Worm (Caenorhabditis elegans) whole organism, young adult: ENCODE data around the gene Y53F4A.2.

ENCODE experiments used
- B0035.1 ChIP-seq: sonication (generic microtip); optimal IDR thresholded peaks from 2 replicates; lab custom pipeline; 2016; ENCODE audit warnings: missing genetic modification characterization, mild to moderate bottlenecking, missing compliant biosample characterization, missing genotype, missing genetic modification reagents
- D2030.7 ChIP-seq: fragments of 200-800 bp; sonication (Bioruptor generic); IDR thresholded peaks from 2 replicates; pipeline ENCODE4 v1.3.6; 2022; ENCODE audit warnings: missing genetic modification reagents, missing genetic modification characterization, missing compliant biosample characterization
- F22D6.2 ChIP-seq: sonication (generic microtip); optimal IDR thresholded peaks from 2 replicates; lab custom pipeline; 2016; ENCODE audit warnings: mild to moderate bottlenecking, missing genetic modification characterization, missing compliant biosample characterization
- F33H1.4 ChIP-seq: fragments of 200-800 bp; sonication (Bioruptor generic); IDR thresholded peaks from 2 replicates; pipeline ENCODE4 v1.3.6; 2022; ENCODE audit warnings: missing genetic modification reagents, missing genetic modification characterization, missing compliant biosample characterization
- F37B4.10 ChIP-seq: fragments of 200-800 bp; sonication (Bioruptor generic); IDR thresholded peaks from 2 replicates; pipeline ENCODE4 v1.3.6; 2022; ENCODE audit warnings: missing genetic modification characterization, missing compliant biosample characterization
- T26A5.8 ChIP-seq: sonication (generic microtip); optimal IDR thresholded peaks from 2 replicates; lab custom pipeline; 2016; ENCODE audit warnings: missing genetic modification characterization, missing compliant biosample characterization
- Y56A3A.18 ChIP-seq: fragments of 200-800 bp; sonication (Bioruptor generic); IDR thresholded peaks from 2 replicates; pipeline ENCODE4 v1.3.6; 2022; ENCODE audit warnings: missing genetic modification reagents, missing genetic modification characterization, missing compliant biosample characterization
- Y67H2A.10 ChIP-seq: fragments of 200-800 bp; sonication (Bioruptor generic); conservative IDR thresholded peaks from 2 replicates; pipeline ENCODE4 v1.3.6; 2022; ENCODE audit warnings: missing genetic modification reagents, missing genetic modification characterization, missing compliant biosample characterization
- akir-1 ChIP-seq: fragments of 200-800 bp; sonication (Bioruptor generic); optimal IDR thresholded peaks from 2 replicates; lab custom pipeline; 2018; ENCODE audit warnings: mild to moderate bottlenecking, missing genetic modification characterization, moderate library complexity, missing compliant biosample characterization
- aptf-3 ChIP-seq: fragments of 200-800 bp; sonication (Bioruptor generic); IDR thresholded peaks from 2 replicates; pipeline ENCODE4 v1.3.6; 2022; ENCODE audit warnings: missing genetic modification characterization, missing compliant biosample characterization
- athp-1 ChIP-seq: sonication (generic microtip); optimal IDR thresholded peaks from 2 replicates; lab custom pipeline; 2017; ENCODE audit warnings: mild to moderate bottlenecking, missing genetic modification characterization, missing compliant biosample characterization
- attf-3 ChIP-seq: fragments of 200-800 bp; sonication (Bioruptor generic); conservative IDR thresholded peaks from 2 replicates; pipeline ENCODE4 v1.3.6; 2022; ENCODE audit warnings: missing genetic modification reagents, missing genetic modification characterization, missing compliant biosample characterization
- bed-2 ChIP-seq: fragments of 200-800 bp; sonication (Bioruptor generic); IDR thresholded peaks from 2 replicates; pipeline ENCODE4 v1.3.6; 2022; ENCODE audit warnings: missing genetic modification reagents, missing genetic modification characterization, missing compliant biosample characterization
- ceh-79 ChIP-seq: sonication (generic microtip); optimal IDR thresholded peaks from 2 replicates; lab custom pipeline; 2017; ENCODE audit warnings: mild to moderate bottlenecking, missing genetic modification characterization, missing compliant biosample characterization
- ceh-91 ChIP-seq: fragments of 200-800 bp; sonication (Bioruptor generic); IDR thresholded peaks from 2 replicates; pipeline ENCODE4 v1.3.6; 2022; ENCODE audit warnings: missing genetic modification reagents, missing genetic modification characterization, missing compliant biosample characterization
- chd-7 ChIP-seq: sonication (generic microtip); optimal IDR thresholded peaks from 2 replicates; lab custom pipeline; 2016; ENCODE audit warnings: mild to moderate bottlenecking, missing genetic modification characterization, moderate library complexity, missing compliant biosample characterization
- dox-1 ChIP-seq: fragments of 200-800 bp; sonication (Bioruptor generic); IDR thresholded peaks from 2 replicates; pipeline ENCODE4 v1.3.6; 2022; ENCODE audit warnings: missing genetic modification reagents, missing genetic modification characterization, missing compliant biosample characterization
- efl-1 ChIP-seq: fragments of 150-350 bp; optimal IDR thresholded peaks from 2 replicates; lab custom pipeline; 2014; ENCODE audit warnings: missing biosample characterization, missing genetic modification reagents, missing genetic modification characterization
- egrh-3 ChIP-seq: fragments of 200-800 bp; sonication (Bioruptor generic); IDR thresholded peaks from 2 replicates; pipeline ENCODE4 v1.3.6; 2022; ENCODE audit warnings: missing genetic modification reagents, missing genetic modification characterization, missing compliant biosample characterization
- ekl-4 ChIP-seq: fragments of 200-800 bp; sonication (Bioruptor generic); IDR thresholded peaks from 2 replicates; pipeline ENCODE4 v1.3.6; 2022; ENCODE audit warnings: missing genetic modification reagents, missing genetic modification characterization, missing compliant biosample characterization
- hlh-26 ChIP-seq: fragments of 200-800 bp; sonication (Bioruptor generic); conservative IDR thresholded peaks from 2 replicates; pipeline ENCODE4 v1.3.6; 2022; ENCODE audit warnings: missing genetic modification reagents, missing genetic modification characterization, missing compliant biosample characterization
- let-607 ChIP-seq, 2 experiments: fragments of 200-800 bp in 1 of 2; sonication (Bioruptor generic) in 1 of 2; sonication (generic microtip) in 1 of 2; optimal IDR thresholded peaks; 2 replicates each; lab custom pipeline; 2016 to 2018; ENCODE audit warnings: mild to moderate bottlenecking in 2 of 2, missing compliant biosample characterization in 2 of 2, missing genetic modification characterization in 2 of 2, moderate library complexity in 2 of 2, missing genotype in 1 of 2
- lin-40 ChIP-seq: sonication (generic microtip); optimal IDR thresholded peaks from 2 replicates; lab custom pipeline; 2016; ENCODE audit warnings: missing genetic modification characterization, mild to moderate bottlenecking, missing compliant biosample characterization, missing genotype, missing genetic modification reagents
- madf-10 ChIP-seq: sonication (generic microtip); optimal IDR thresholded peaks from 2 replicates; lab custom pipeline; 2016; ENCODE audit warnings: mild to moderate bottlenecking, missing genetic modification characterization, missing compliant biosample characterization
- mcd-1 ChIP-seq: fragments of 200-800 bp; sonication (Bioruptor generic); IDR thresholded peaks from 2 replicates; pipeline ENCODE4 v1.3.6; 2022; ENCODE audit warnings: missing genetic modification reagents, missing genetic modification characterization, missing compliant biosample characterization
- mel-28 ChIP-seq: sonication (generic microtip); optimal IDR thresholded peaks from 2 replicates; lab custom pipeline; 2016; ENCODE audit warnings: borderline replicate concordance, mild to moderate bottlenecking, missing genetic modification characterization, missing compliant biosample characterization
- mes-4 ChIP-seq: sonication (generic microtip); optimal IDR thresholded peaks from 2 replicates; lab custom pipeline; 2016; ENCODE audit warnings: missing genotype, missing genetic modification characterization, missing compliant biosample characterization
- nfya-1 ChIP-seq: sonication (generic microtip); optimal IDR thresholded peaks from 2 replicates; lab custom pipeline; 2017; ENCODE audit warnings: antibody characterized with exemption, missing compliant biosample characterization, missing genetic modification characterization, borderline replicate concordance; ENCODE audit not compliant: insufficient read depth
- nhr-179 ChIP-seq: sonication (generic microtip); optimal IDR thresholded peaks from 2 replicates; lab custom pipeline; 2016; ENCODE audit warnings: mild to moderate bottlenecking, missing genetic modification characterization, missing compliant biosample characterization
- nhr-90 ChIP-seq: sonication (generic microtip); optimal IDR thresholded peaks from 2 replicates; lab custom pipeline; 2016; ENCODE audit warnings: missing genotype, mild to moderate bottlenecking, missing genetic modification characterization, missing compliant biosample characterization
- rcor-1 ChIP-seq: fragments of 200-800 bp; sonication (Bioruptor generic); IDR thresholded peaks from 2 replicates; pipeline ENCODE4 v1.3.6; 2022; ENCODE audit warnings: missing genetic modification reagents, missing genetic modification characterization, missing compliant biosample characterization
- repo-1 ChIP-seq: sonication (generic microtip); optimal IDR thresholded peaks from 2 replicates; lab custom pipeline; 2017; ENCODE audit warnings: mild to moderate bottlenecking, missing genetic modification characterization, missing compliant biosample characterization
- sea-2 ChIP-seq: fragments of 200-800 bp; sonication (Bioruptor generic); IDR thresholded peaks from 2 replicates; pipeline ENCODE4 v1.3.6; 2022; ENCODE audit warnings: missing genetic modification characterization, missing compliant biosample characterization
- snpc-1.1 ChIP-seq: sonication (generic microtip); optimal IDR thresholded peaks from 2 replicates; lab custom pipeline; 2017; ENCODE audit warnings: missing genetic modification characterization, mild to moderate bottlenecking, missing compliant biosample characterization, antibody characterized with exemption, moderate library complexity, missing genotype, missing genetic modification reagents; ENCODE audit not compliant: insufficient read depth
- snpc-3.4 ChIP-seq: sonication (generic microtip); optimal IDR thresholded peaks from 2 replicates; lab custom pipeline; 2017; ENCODE audit warnings: missing genetic modification characterization, mild to moderate bottlenecking, missing compliant biosample characterization, antibody characterized with exemption, moderate library complexity, missing genotype, missing genetic modification reagents
- snpc-4 ChIP-seq, 5 experiments: fragments of 150-350 bp in 1 of 5; sonication (generic microtip) in 4 of 5; optimal IDR thresholded peaks; 2 replicates each; lab custom pipeline; 2014 to 2018; ENCODE audit warnings: missing genetic modification characterization in 5 of 5, missing biosample characterization in 3 of 5, antibody characterized with exemption in 2 of 5, mild to moderate bottlenecking in 2 of 5, missing compliant biosample characterization in 2 of 5, missing genotype in 2 of 5, moderate library complexity in 2 of 5, missing genetic modification reagents in 1 of 5
- sptf-2 ChIP-seq: fragments of 200-800 bp; sonication (Bioruptor generic); optimal IDR thresholded peaks from 2 replicates; lab custom pipeline; 2018; ENCODE audit warnings: mild to moderate bottlenecking, missing genetic modification characterization, missing compliant biosample characterization
- zfh-2 ChIP-seq: fragments of 200-800 bp; sonication (Bioruptor generic); conservative IDR thresholded peaks from 2 replicates; pipeline ENCODE4 v1.3.6; 2022; ENCODE audit warnings: missing genetic modification reagents, missing genetic modification characterization, missing compliant biosample characterization
- ztf-22 ChIP-seq: fragments of 200-800 bp; sonication (Bioruptor generic); optimal IDR thresholded peaks from 2 replicates; lab custom pipeline; 2018; ENCODE audit warnings: mild to moderate bottlenecking, missing genetic modification characterization, moderate library complexity, missing compliant biosample characterization
- ztf-26 ChIP-seq: sonication (generic microtip); optimal IDR thresholded peaks from 2 replicates; lab custom pipeline; 2017; ENCODE audit warnings: missing genetic modification characterization, missing compliant biosample characterization

Y53F4A.2 gene

ce11 chrII:14904635-14905034 lies 27.7 kb upstream of the Y53F4A.2 start:
- no peak for TF ChIP-seq B0035.1
- no peak for TF ChIP-seq sptf-2 (GFP tag; lab: Kevin White, UChicago)
- TF ChIP-seq ceh-91 (GFP tag; lab: Robert Waterston, UW), result no peak
- TF ChIP-seq zfh-2 (GFP tag; lab: Robert Waterston, UW), result peak; percentile 72
- TF ChIP-seq egrh-3 (GFP tag; lab: Robert Waterston, UW), result 0 out of 2 replicates have a peak, but pooled peaks have one; percentile 11

- TF ChIP-seq attf-3 (GFP tag; lab: Robert Waterston, UW), result no peak
- no peak for TF ChIP-seq F33H1.4 (GFP tag; lab: Robert Waterston, UW)
- no peak for TF ChIP-seq efl-1 (GFP tag; lab: Kevin White, UChicago)
- no peak for TF ChIP-seq F37B4.10 (GFP tag; lab: Robert Waterston, UW)
- TF ChIP-seq mcd-1 (GFP tag; lab: Robert Waterston, UW), result no peak
- TF ChIP-seq ceh-79 (tag; lab: Kevin White, UChicago), result no peak
- no peak for TF ChIP-seq Y56A3A.18 (GFP tag; lab: Robert Waterston, UW)
- no peak for TF ChIP-seq chd-7 (tag; lab: Kevin White, UChicago)
- no peak for TF ChIP-seq nfya-1
Measured at ce11 chrII:14903611-14904010, 26.7 kb upstream of the Y53F4A.2 start.

- TF ChIP-seq madf-10 (no peak), ztf-22 (GFP tag; lab: Kevin White, UChicago) (no peak), repo-1 (tag; lab: Kevin White, UChicago) (no peak), F33H1.4 (GFP tag; lab: Robert Waterston, UW) (no peak), T26A5.8 (tag; lab: Kevin White, UChicago) (no peak)
Measured at ce11 chrII:14902193-14902592, 25.2 kb upstream of the Y53F4A.2 start, which contains the start of gene cog-1. cog-1 (plus strand) TSS chrII:14902493.

- TF ChIP-seq nfya-1 (no peak), D2030.7 (GFP tag; lab: Robert Waterston, UW) (no peak)
- TF ChIP-seq, all 124 proteins: peak for 0
Measured at ce11 chrII:14896503-14896902, 19.6 kb upstream of the Y53F4A.2 start.

- TF ChIP-seq ztf-26 (no peak), nhr-90 (tag; lab: Kevin White, UChicago) (no peak), aptf-3 (GFP tag; lab: Robert Waterston, UW) (no peak), B0035.1 (no peak), nhr-179 (no peak), ceh-79 (tag; lab: Kevin White, UChicago) (no peak), hlh-26 (GFP tag; lab: Robert Waterston, UW) (no peak), snpc-1.1 (tag; lab: Kevin White, UChicago) (no peak), F22D6.2 (tag; lab: Kevin White, UChicago) (no peak)
- TF ChIP-seq, all 124 proteins: peak for 0
Measured at ce11 chrII:14892515-14892914, 15.6 kb upstream of the Y53F4A.2 start.

ce11 chrII:14869644-14870043 lies 7.3 kb downstream of the Y53F4A.2 start, which contains the start of gene R05H10.3:
R05H10.3 (plus strand) TSS chrII:14869944.
- TF ChIP-seq let-607 (tag; optimal IDR thresholded peaks at IDR 0.05; lab: Kevin White, UChicago), result no peak
- TF ChIP-seq bed-2, result no peak
- no peak for TF ChIP-seq Y67H2A.10 (GFP tag; lab: Robert Waterston, UW)
- TF ChIP-seq rcor-1 (GFP tag; lab: Robert Waterston, UW), result no peak
- TF ChIP-seq snpc-3.4 (tag; lab: Kevin White, UChicago), result no peak
- TF ChIP-seq athp-1, result no peak
- TF ChIP-seq dox-1, result no peak
- no peak for TF ChIP-seq mes-4
- no peak for TF ChIP-seq sea-2
- no peak for TF ChIP-seq ekl-4 (GFP tag; lab: Robert Waterston, UW)
- no peak for TF ChIP-seq chd-7 (tag; lab: Kevin White, UChicago)
- TF ChIP-seq mel-28 (tag; lab: Kevin White, UChicago), result no peak
- TF ChIP-seq akir-1 (GFP tag; lab: Kevin White, UChicago), result no peak
- no peak for TF ChIP-seq madf-10
- no peak for TF ChIP-seq lin-40 (tag; lab: Kevin White, UChicago)
- TF ChIP-seq snpc-4 (GFP tag; optimal IDR thresholded peaks at IDR 0.05; lab: Kevin White, UChicago), result no peak
- no peak for TF ChIP-seq snpc-4 (tag; optimal IDR thresholded peaks at IDR 0.05; lab: Kevin White, UChicago)
